Fruit fly (Drosophila melanogaster): Measurements from ENCODE around the gene Idgf4.

- no peak for TF ChIP-seq CG8478 (optimal IDR thresholded peaks at IDR 0.05)
- no peak for TF ChIP-seq CTCF (optimal IDR thresholded peaks at IDR 0.05)
These were observed 49.0 kb downstream of the Idgf4 start, which contains the start of gene CG9689 for dm6 chrX:9881746-9882145.
